Worm (Caenorhabditis elegans) whole organism, L2 larva: ENCODE measurements around the gene zipt-3.

Experiments used
- C34F6.9 ChIP-seq: fragments of 150-350 bp; optimal IDR thresholded peaks from 2 replicates; lab custom pipeline; 2014; ENCODE audit warnings: missing biosample characterization, missing genetic modification characterization
- F13H6.1 ChIP-seq: sonication (generic microtip); optimal IDR thresholded peaks from 2 replicates; lab custom pipeline; 2016; ENCODE audit warnings: missing genetic modification characterization, missing compliant biosample characterization
- R02D3.7 ChIP-seq: fragments of 150-350 bp; optimal IDR thresholded peaks from 2 replicates; lab custom pipeline; 2014; ENCODE audit warnings: missing biosample characterization, missing genetic modification characterization
- Y55F3AM.14 ChIP-seq: fragments of 200-800 bp; sonication (Bioruptor generic); optimal IDR thresholded peaks from 2 replicates; lab custom pipeline; 2018; ENCODE audit warnings: mild to moderate bottlenecking, missing genetic modification characterization, missing compliant biosample characterization
- ZK546.5 ChIP-seq: sonication (generic microtip); optimal IDR thresholded peaks from 2 replicates; lab custom pipeline; 2017; ENCODE audit warnings: missing biosample characterization, missing genetic modification characterization
- alr-1 ChIP-seq: fragments of 150-350 bp; optimal IDR thresholded peaks from 2 replicates; lab custom pipeline; 2014; ENCODE audit warnings: missing biosample characterization, missing genetic modification characterization
- aly-2 ChIP-seq: fragments of 150-350 bp; optimal IDR thresholded peaks from 2 replicates; lab custom pipeline; 2014; ENCODE audit warnings: missing biosample characterization, missing genetic modification characterization
- ama-1 ChIP-seq: fragments of 150-350 bp; optimal IDR thresholded peaks from 2 replicates; lab custom pipeline; 2018; ENCODE audit warnings: inconsistent platforms
- ceh-16 ChIP-seq: fragments of 150-350 bp; optimal IDR thresholded peaks from 2 replicates; lab custom pipeline; 2014; ENCODE audit warnings: missing biosample characterization, missing genetic modification characterization
- ceh-82 ChIP-seq: fragments of 150-350 bp; optimal IDR thresholded peaks from 2 replicates; lab custom pipeline; 2014; ENCODE audit warnings: missing biosample characterization, missing genetic modification characterization
- crh-2 ChIP-seq: sonication (generic microtip); optimal IDR thresholded peaks from 2 replicates; lab custom pipeline; 2017; ENCODE audit warnings: missing biosample characterization, missing genetic modification characterization
- egl-27 ChIP-seq: sonication (generic microtip); optimal IDR thresholded peaks from 3 replicates; lab custom pipeline; 2017; ENCODE audit warnings: missing biosample characterization, missing genetic modification reagents, missing genetic modification characterization
- elt-1 ChIP-seq: fragments of 150-350 bp; optimal IDR thresholded peaks from 2 replicates; lab custom pipeline; 2014; ENCODE audit warnings: missing biosample characterization, missing genetic modification characterization
- elt-3 ChIP-seq: sonication (generic microtip); optimal IDR thresholded peaks from 2 replicates; lab custom pipeline; 2017; ENCODE audit warnings: missing biosample characterization, missing genetic modification characterization
- gmeb-1 ChIP-seq: fragments of 150-350 bp; optimal IDR thresholded peaks from 2 replicates; lab custom pipeline; 2014; ENCODE audit warnings: missing biosample characterization, missing genetic modification characterization
- lin-11 ChIP-seq: fragments of 150-350 bp; sonication (generic microtip); optimal IDR thresholded peaks from 2 replicates; lab custom pipeline; 2014; ENCODE audit warnings: missing biosample characterization, missing genetic modification characterization, inconsistent platforms, mixed read lengths
- lin-13 ChIP-seq: fragments of 150-350 bp; optimal IDR thresholded peaks from 2 replicates; lab custom pipeline; 2014; ENCODE audit warnings: missing biosample characterization, missing genetic modification reagents, missing genetic modification characterization
- lsy-2 ChIP-seq, 2 experiments: fragments of 150-350 bp in 1 of 2; sonication (generic microtip) in 1 of 2; optimal IDR thresholded peaks; 2 replicates each; lab custom pipeline; 2014 to 2017; ENCODE audit warnings: missing biosample characterization in 2 of 2, missing genetic modification characterization in 2 of 2
- mab-5 ChIP-seq: fragments of 150-350 bp; optimal IDR thresholded peaks from 2 replicates; lab custom pipeline; 2014; ENCODE audit warnings: missing biosample characterization, missing genetic modification characterization
- mbf-1 ChIP-seq: sonication (generic microtip); optimal IDR thresholded peaks from 2 replicates; lab custom pipeline; 2017; ENCODE audit warnings: missing biosample characterization, missing genetic modification characterization
- mdl-1 ChIP-seq, 2 experiments: fragments of 150-350 bp in 1 of 2; sonication (generic microtip) in 1 of 2; optimal IDR thresholded peaks; 2 replicates each; lab custom pipeline; 2017; ENCODE audit warnings: missing biosample characterization in 2 of 2, missing genetic modification characterization in 2 of 2
- nhr-10 ChIP-seq: sonication (generic microtip); optimal IDR thresholded peaks from 2 replicates; lab custom pipeline; 2017; ENCODE audit warnings: missing biosample characterization, missing genetic modification characterization
- nhr-12 ChIP-seq: fragments of 150-350 bp; optimal IDR thresholded peaks from 2 replicates; lab custom pipeline; 2014; ENCODE audit warnings: missing biosample characterization, missing genetic modification characterization
- nhr-129 ChIP-seq: fragments of 150-350 bp; optimal IDR thresholded peaks from 2 replicates; lab custom pipeline; 2014; ENCODE audit warnings: missing biosample characterization, missing genetic modification characterization
- nhr-21 ChIP-seq: fragments of 150-350 bp; optimal IDR thresholded peaks from 2 replicates; lab custom pipeline; 2014; ENCODE audit warnings: missing biosample characterization, missing genetic modification characterization
- nhr-23 ChIP-seq: fragments of 150-350 bp; optimal IDR thresholded peaks from 2 replicates; lab custom pipeline; 2014; ENCODE audit warnings: missing biosample characterization, missing genetic modification reagents, missing genetic modification characterization
- nhr-237 ChIP-seq: fragments of 150-350 bp; optimal IDR thresholded peaks from 2 replicates; lab custom pipeline; 2014; ENCODE audit warnings: missing biosample characterization, missing genetic modification characterization
- nhr-25 ChIP-seq: fragments of 150-350 bp; sonication (generic microtip); optimal IDR thresholded peaks from 3 replicates; lab custom pipeline; 2014; ENCODE audit warnings: missing biosample characterization, missing genetic modification characterization
- nhr-77 ChIP-seq: fragments of 150-350 bp; optimal IDR thresholded peaks from 2 replicates; lab custom pipeline; 2014; ENCODE audit warnings: missing biosample characterization, missing genetic modification characterization
- peb-1 ChIP-seq: fragments of 150-350 bp; optimal IDR thresholded peaks from 2 replicates; lab custom pipeline; 2014; ENCODE audit warnings: missing biosample characterization, missing genetic modification characterization
- sem-4 ChIP-seq: fragments of 150-350 bp; optimal IDR thresholded peaks from 2 replicates; lab custom pipeline; 2014; ENCODE audit warnings: missing biosample characterization, missing genetic modification reagents, missing genetic modification characterization
- skn-1 ChIP-seq: sonication (generic microtip); optimal IDR thresholded peaks from 2 replicates; lab custom pipeline; 2017; ENCODE audit warnings: missing biosample characterization, missing genetic modification characterization
- sma-3 ChIP-seq: sonication (generic microtip); optimal IDR thresholded peaks from 2 replicates; lab custom pipeline; 2016; ENCODE audit warnings: missing genetic modification reagents, missing genetic modification characterization, missing compliant biosample characterization
- sma-9 ChIP-seq, 2 experiments: fragments of 150-350 bp in 1 of 2; sonication (generic microtip) in 1 of 2; optimal IDR thresholded peaks; 2 replicates each; lab custom pipeline; 2014 to 2016; ENCODE audit warnings: missing genetic modification characterization in 2 of 2, mild to moderate bottlenecking in 1 of 2, missing biosample characterization in 1 of 2, missing compliant biosample characterization in 1 of 2, missing genetic modification reagents in 1 of 2, moderate library complexity in 1 of 2
- snpc-4 ChIP-seq: fragments of 150-350 bp; optimal IDR thresholded peaks from 2 replicates; lab custom pipeline; 2014; ENCODE audit warnings: missing biosample characterization, missing genetic modification characterization
- unc-39 ChIP-seq: fragments of 150-350 bp; optimal IDR thresholded peaks from 2 replicates; lab custom pipeline; 2014; ENCODE audit warnings: missing biosample characterization, missing genetic modification characterization
- unc-55 ChIP-seq: fragments of 150-350 bp; sonication (generic microtip); optimal IDR thresholded peaks from 3 replicates; lab custom pipeline; 2014; ENCODE audit warnings: missing biosample characterization, missing genetic modification reagents, missing genetic modification characterization
- unc-62 ChIP-seq: fragments of 150-350 bp; optimal IDR thresholded peaks from 2 replicates; lab custom pipeline; 2014; ENCODE audit warnings: missing biosample characterization, missing genetic modification reagents, missing genetic modification characterization
- zag-1 ChIP-seq: fragments of 150-350 bp; optimal IDR thresholded peaks from 2 replicates; lab custom pipeline; 2014; ENCODE audit warnings: missing biosample characterization, missing genetic modification characterization
- ztf-1 ChIP-seq: fragments of 200-800 bp; sonication (Bioruptor generic); conservative IDR thresholded peaks from 2 replicates; pipeline ENCODE4 v1.3.6; 2022; ENCODE audit warnings: missing genetic modification characterization, missing compliant biosample characterization
- ztf-11 ChIP-seq: sonication (generic microtip); optimal IDR thresholded peaks from 2 replicates; lab custom pipeline; 2017; ENCODE audit warnings: missing biosample characterization, missing genetic modification characterization
- ztf-4 ChIP-seq: fragments of 150-350 bp; optimal IDR thresholded peaks from 2 replicates; lab custom pipeline; 2014; ENCODE audit warnings: missing biosample characterization, missing genetic modification characterization

The zipt-3 gene

ce11 chrII:5714807-5715206 lies 3.1 kb upstream of the zipt-3 start, which contains the start of the genes tiar-1 and lelo-4 (continued):
- TF ChIP-seq sma-3 (GFP tag; lab: Kevin White, UChicago) (peak; percentile 53), F13H6.1 (peak; percentile 38), nhr-25 (tag; lab: Kevin White, UChicago) (peak; percentile 63), ama-1 (lab: Kevin White, UChicago) (peak; percentile 34), ztf-4 (tag; lab: Kevin White, UChicago) (peak; percentile 57), ceh-16 (tag; lab: Kevin White, UChicago) (no peak), nhr-237 (tag; lab: Kevin White, UChicago) (no peak), nhr-10 (tag; lab: Kevin White, UChicago) (no peak), unc-55 (GFP tag; lab: Kevin White, UChicago) (peak; percentile 89), skn-1 (tag; lab: Kevin White, UChicago) (no peak), nhr-21 (tag; lab: Kevin White, UChicago) (peak; percentile 8), sma-9 (GFP tag; optimal IDR thresholded peaks at IDR 0.05; lab: Kevin White, UChicago) (peak; percentile 52), sma-9 (tag; optimal IDR thresholded peaks at IDR 0.05; lab: Kevin White, UChicago) (no peak)

DNA sequence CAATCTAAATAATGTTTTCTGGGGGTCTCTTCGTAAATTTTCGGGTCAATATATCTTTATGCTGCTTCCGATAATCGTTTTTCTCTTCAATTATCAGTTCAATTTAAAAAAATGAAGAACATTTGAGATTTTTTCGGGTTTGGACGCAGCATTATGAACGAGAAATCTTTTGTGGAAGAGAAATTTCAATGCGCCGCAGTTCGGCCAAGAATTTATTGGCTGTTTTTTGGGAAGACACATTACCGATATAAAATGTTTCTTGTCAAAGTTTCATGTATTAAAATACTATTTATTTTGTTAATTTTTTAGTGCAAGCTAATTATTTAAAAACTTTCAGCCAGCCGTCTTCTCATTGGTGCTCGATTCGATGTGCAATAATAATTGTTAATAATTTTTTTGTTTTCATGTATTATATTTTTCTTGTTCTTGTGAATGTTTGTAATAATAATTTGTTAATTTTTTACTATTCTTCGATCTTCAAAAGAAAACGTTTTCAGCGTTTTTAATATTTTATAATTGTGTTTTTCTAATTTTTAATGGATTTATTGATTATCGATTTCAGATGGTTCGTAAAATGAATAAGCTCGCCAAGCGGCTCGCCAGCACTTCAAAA lies 2.1 kb upstream of the zipt-3 start, which contains the start of the genes C18A3.10 and C18A3.3:
Gene C18A3.10 (minus strand): TSS at position 101 of the 613 bp plus-strand sequence.
Gene C18A3.3 (plus strand): TSS at position 563 of the 613 bp plus-strand sequence.
- no peak for TF ChIP-seq nhr-25 (tag; lab: Kevin White, UChicago)
- no peak for TF ChIP-seq ztf-1 (GFP tag; lab: Robert Waterston, UW)
- no peak for TF ChIP-seq zag-1 (tag; lab: Kevin White, UChicago)

ce11 chrII:5719848-5720247 lies 1.9 kb downstream of the zipt-3 start, which contains the start of gene damt-1:
damt-1 (plus strand) TSS chrII:5720148.
- TF ChIP-seq gmeb-1 (tag; lab: Kevin White, UChicago) (no peak), F13H6.1 (no peak), unc-39 (no peak), nhr-129 (tag; lab: Kevin White, UChicago) (no peak), alr-1 (tag; lab: Kevin White, UChicago) (no peak), ceh-82 (tag; lab: Kevin White, UChicago) (no peak), unc-62 (GFP tag; lab: Kevin White, UChicago) (no peak), lsy-2 (tag; optimal IDR thresholded peaks at IDR 0.05; lab: Kevin White, UChicago) (no peak), ztf-11 (no peak), ztf-1 (GFP tag; lab: Robert Waterston, UW) (no peak), mdl-1 (tag; optimal IDR thresholded peaks at IDR 0.05; lab: Kevin White, UChicago) (no peak), ZK546.5 (no peak), Y55F3AM.14 (GFP tag; lab: Kevin White, UChicago) (no peak)

- no peak for TF ChIP-seq ztf-1 (GFP tag; lab: Robert Waterston, UW)
- TF ChIP-seq nhr-129 (tag; lab: Kevin White, UChicago): peak; percentile 89
- no peak for TF ChIP-seq nhr-21 (tag; lab: Kevin White, UChicago)
- no peak for TF ChIP-seq ztf-11
- TF ChIP-seq nhr-12 (tag; lab: Kevin White, UChicago): no peak
- no peak for TF ChIP-seq R02D3.7
- no peak for TF ChIP-seq ZK546.5
- TF ChIP-seq ceh-16 (tag; lab: Kevin White, UChicago): no peak
- TF ChIP-seq elt-3 (tag; lab: Kevin White, UChicago): no peak
- TF ChIP-seq mbf-1 (tag; lab: Kevin White, UChicago): no peak
- peak; percentile 54 for TF ChIP-seq Y55F3AM.14 (GFP tag; lab: Kevin White, UChicago)
- peak in 1 of 2 experiments; percentile 55 for TF ChIP-seq mdl-1 (tag; optimal IDR thresholded peaks at IDR 0.05; lab: Kevin White, UChicago)
- peak; percentile 89 for TF ChIP-seq lin-11 (tag; lab: Kevin White, UChicago)
- TF ChIP-seq ama-1 (lab: Kevin White, UChicago): no peak
- peak; percentile 91 for TF ChIP-seq zag-1 (tag; lab: Kevin White, UChicago)
- TF ChIP-seq peb-1 (tag; lab: Kevin White, UChicago): no peak
- TF ChIP-seq lin-13: peak; percentile 38
- TF ChIP-seq sma-9 (GFP tag; optimal IDR thresholded peaks at IDR 0.05; lab: Kevin White, UChicago): peak; percentile 53
- no peak for TF ChIP-seq sma-9 (tag; optimal IDR thresholded peaks at IDR 0.05; lab: Kevin White, UChicago)
- no peak for TF ChIP-seq unc-39
- no peak for TF ChIP-seq nhr-10 (tag; lab: Kevin White, UChicago)
- no peak for TF ChIP-seq nhr-237 (tag; lab: Kevin White, UChicago)
- no peak for TF ChIP-seq nhr-77 (tag; lab: Kevin White, UChicago)
- no peak for TF ChIP-seq alr-1 (tag; lab: Kevin White, UChicago)
- TF ChIP-seq crh-2: peak; percentile 80
- TF ChIP-seq nhr-23: no peak
- peak; percentile 88 for TF ChIP-seq C34F6.9 (tag; lab: Kevin White, UChicago)
- TF ChIP-seq sma-3 (GFP tag; lab: Kevin White, UChicago): no peak
- peak; percentile 64 for TF ChIP-seq snpc-4 (tag; lab: Kevin White, UChicago)
- no peak for TF ChIP-seq aly-2 (tag; lab: Kevin White, UChicago)
- TF ChIP-seq sem-4 (tag; lab: Kevin White, UChicago): peak; percentile 53
- TF ChIP-seq ztf-4 (tag; lab: Kevin White, UChicago): no peak
- peak; percentile 49 for TF ChIP-seq mab-5 (tag; lab: Kevin White, UChicago)
- TF ChIP-seq gmeb-1 (tag; lab: Kevin White, UChicago): no peak
- TF ChIP-seq skn-1 (tag; lab: Kevin White, UChicago): no peak
- no peak for TF ChIP-seq egl-27 (tag; lab: Kevin White, UChicago)
- no peak for TF ChIP-seq nhr-25 (tag; lab: Kevin White, UChicago)
- TF ChIP-seq lsy-2 (tag; optimal IDR thresholded peaks at IDR 0.05; lab: Kevin White, UChicago): peak; percentile 22 to 59
- TF ChIP-seq unc-55 (GFP tag; lab: Kevin White, UChicago): peak; percentile 96
- TF ChIP-seq elt-1 (tag; lab: Kevin White, UChicago): no peak
These were observed 7.2 kb downstream of the zipt-3 start for ce11 chrII:5725094-5725493.
